Worm (Caenorhabditis elegans) whole organism, midembryonic: ENCODE results near the gene K05G3.2.

Source experiments
- cog-1 ChIP-seq: sonication (generic microtip); optimal IDR thresholded peaks from 2 replicates; lab custom pipeline; 2016; ENCODE audit warnings: missing genetic modification characterization, missing compliant biosample characterization
- flt-1 ChIP-seq: fragments of 200-800 bp; sonication (Bioruptor generic); IDR thresholded peaks from 2 replicates; pipeline ENCODE4 v1.3.6; 2022; ENCODE audit warnings: missing genetic modification characterization, missing compliant biosample characterization
- klf-2 ChIP-seq: fragments of 200-800 bp; sonication (Bioruptor generic); conservative IDR thresholded peaks from 2 replicates; pipeline ENCODE4 v1.3.6; 2022; ENCODE audit warnings: missing genetic modification reagents, missing genetic modification characterization, missing compliant biosample characterization
- med-1 ChIP-seq: sonication (generic microtip); optimal IDR thresholded peaks from 2 replicates; lab custom pipeline; 2017; ENCODE audit warnings: missing genetic modification characterization, mild to moderate bottlenecking, missing compliant biosample characterization, antibody characterized with exemption, missing genetic modification reagents; ENCODE audit not compliant: insufficient read depth
- ref-1 ChIP-seq: fragments of 200-800 bp; sonication (Bioruptor generic); conservative IDR thresholded peaks from 2 replicates; pipeline ENCODE4 v1.3.6; 2022; ENCODE audit warnings: missing genetic modification reagents, missing genetic modification characterization, missing compliant biosample characterization
- ztf-23 ChIP-seq: fragments of 200-800 bp; sonication (Bioruptor generic); IDR thresholded peaks from 2 replicates; pipeline ENCODE4 v1.3.6; 2022; ENCODE audit warnings: missing genetic modification reagents, missing genetic modification characterization, missing compliant biosample characterization
- ztf-29 ChIP-seq: fragments of 200-800 bp; sonication (Bioruptor generic); IDR thresholded peaks from 2 replicates; pipeline ENCODE4 v1.3.6; 2022; ENCODE audit warnings: missing genetic modification reagents, missing genetic modification characterization, missing compliant biosample characterization

- TF ChIP-seq klf-2 (GFP tag; lab: Robert Waterston, UW) (no peak), ref-1 (GFP tag; lab: Robert Waterston, UW) (no peak), cog-1 (no peak), flt-1 (GFP tag; lab: Robert Waterston, UW) (no peak), ztf-23 (GFP tag; lab: Robert Waterston, UW) (no peak), ztf-29 (GFP tag; lab: Robert Waterston, UW) (no peak), med-1 (GFP tag; lab: Kevin White, UChicago) (no peak)
These were observed 13.7 kb upstream of the K05G3.2 start for ce11 chrX:16481026-16481425.
